Comparison of ENCODE assay signal across 1 worm cellular context in the genomic region with DNA sequence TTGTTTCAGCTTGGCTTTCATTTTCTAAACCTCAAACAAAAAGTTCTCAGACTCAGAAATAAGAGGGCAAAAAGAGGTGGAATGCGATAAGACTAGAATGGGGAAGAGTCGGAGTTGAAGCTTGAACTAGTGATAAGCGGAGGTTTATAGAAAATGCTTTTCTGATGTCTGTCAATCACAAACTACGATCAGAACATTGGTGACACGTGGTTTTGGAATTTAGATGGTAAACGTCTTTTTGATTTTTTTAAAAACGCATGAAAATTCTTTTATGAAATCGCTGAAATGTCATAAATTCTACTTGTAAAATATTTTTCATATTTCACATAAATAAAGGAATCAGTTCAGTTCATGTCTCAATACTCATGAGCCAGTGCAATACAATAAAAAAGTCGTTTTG.
TF ChIP-seq lines count a peak whose summit lies in the region.

A gene (minus strand): TSS at position 78 of the 400 bp plus-strand sequence.

TF ChIP-seq in whole organism, L4 larva, 104 proteins besides CTCF, POLR2A, EP300 and RAD21 (continued from another document):
- TF ChIP-seq lin-38 (GFP tag; IDR thresholded peaks at IDR 0.05; lab: Robert Waterston, UW), result no peak
- no peak for TF ChIP-seq F49E8.2 (tag; optimal IDR thresholded peaks at IDR 0.05; lab: Kevin White, UChicago; ENCODE audit: borderline replicate concordance)
- peak; percentile 56 for TF ChIP-seq aha-1 (tag; lab: Kevin White, UChicago)
- peak; percentile 70 for TF ChIP-seq hlh-11 (tag; optimal IDR thresholded peaks at IDR 0.05; lab: Kevin White, UChicago)
- no peak for TF ChIP-seq daf-19 (GFP tag; conservative IDR thresholded peaks at IDR 0.05; lab: Robert Waterston, UW)
- no peak for TF ChIP-seq ceh-28 (tag; optimal IDR thresholded peaks at IDR 0.05; lab: Kevin White, UChicago)
- no peak for TF ChIP-seq nhr-41 (GFP tag; IDR thresholded peaks at IDR 0.05; lab: Robert Waterston, UW)
- peak; percentile 94 for TF ChIP-seq dmd-6 (GFP tag; IDR thresholded peaks at IDR 0.05; lab: Robert Waterston, UW)
- no peak for TF ChIP-seq rbr-2 (tag; optimal IDR thresholded peaks at IDR 0.05; lab: Kevin White, UChicago)
- no peak for TF ChIP-seq mes-2 (tag; optimal IDR thresholded peaks at IDR 0.05; lab: Kevin White, UChicago; ENCODE audit: poor library complexity, severe bottlenecking)
- no peak for TF ChIP-seq ceh-82 (tag; optimal IDR thresholded peaks at IDR 0.05; lab: Kevin White, UChicago)
- TF ChIP-seq lin-13 (GFP tag; optimal IDR thresholded peaks at IDR 0.05; lab: Kevin White, UChicago), result no peak
- TF ChIP-seq ceh-62 (tag; optimal IDR thresholded peaks at IDR 0.05; lab: Kevin White, UChicago), result no peak
- TF ChIP-seq T26A8.4 (GFP tag; IDR thresholded peaks at IDR 0.05; lab: Robert Waterston, UW), result no peak
- TF ChIP-seq lin-15B (tag; optimal IDR thresholded peaks at IDR 0.05; lab: Kevin White, UChicago), result no peak
- TF ChIP-seq tra-1 (GFP tag; IDR thresholded peaks at IDR 0.05; lab: Robert Waterston, UW), result peak; percentile 72; the same call in 1 of the 2 replicates
- TF ChIP-seq ceh-44 (GFP tag; IDR thresholded peaks at IDR 0.05; lab: Robert Waterston, UW), result no peak
- TF ChIP-seq php-3 (GFP tag; IDR thresholded peaks at IDR 0.05; lab: Robert Waterston, UW), result 0 out of 2 replicates have a peak, but pooled peaks have one; percentile 37
- TF ChIP-seq lin-39 (tag; optimal IDR thresholded peaks at IDR 0.05; lab: Kevin White, UChicago), result no peak
- no peak for TF ChIP-seq aly-2 (tag; optimal IDR thresholded peaks at IDR 0.05; lab: Kevin White, UChicago)
- TF ChIP-seq gei-8 (GFP tag; optimal IDR thresholded peaks at IDR 0.05; lab: Kevin White, UChicago), result no peak
- TF ChIP-seq Y105C5A.15 (GFP tag; IDR thresholded peaks at IDR 0.05; lab: Robert Waterston, UW), result no peak
- no peak for TF ChIP-seq nhr-237 (tag; optimal IDR thresholded peaks at IDR 0.05; lab: Kevin White, UChicago)
- no peak for TF ChIP-seq nhr-10 (tag; optimal IDR thresholded peaks at IDR 0.05; lab: Kevin White, UChicago)
- no peak for TF ChIP-seq arid-1 (GFP tag; conservative IDR thresholded peaks at IDR 0.05; lab: Robert Waterston, UW)
- no peak for TF ChIP-seq lsy-2 (tag; optimal IDR thresholded peaks at IDR 0.05; lab: Kevin White, UChicago)
- no peak for TF ChIP-seq nhr-77 (tag; optimal IDR thresholded peaks at IDR 0.05; lab: Kevin White, UChicago)
